Fruit fly (Drosophila melanogaster) whole organism, prepupa: Measurements from ENCODE around the gene trol.

Experiments
- CG11294 ChIP-seq: fragments of 200-800 bp; sonication (Bioruptor generic); IDR thresholded peaks from 2 replicates; pipeline ENCODE4 v1.3.6; 2022; ENCODE audit warnings: missing biosample characterization, missing genetic modification characterization
- CG11762 ChIP-seq: fragments of 200-800 bp; sonication (Bioruptor generic); optimal IDR thresholded peaks from 3 replicates; lab custom pipeline; 2016; ENCODE audit warnings: missing biosample characterization, missing genetic modification characterization; ENCODE audit not compliant: insufficient read depth
- CG15336 ChIP-seq: fragments of 200-800 bp; sonication (Bioruptor generic); IDR thresholded peaks from 2 replicates; pipeline ENCODE4 v1.3.6; 2022; ENCODE audit warnings: missing biosample characterization, missing genetic modification characterization
- CG1621 ChIP-seq: fragments of 200-800 bp; sonication (Bioruptor generic); optimal IDR thresholded peaks from 3 replicates; lab custom pipeline; 2018; ENCODE audit warnings: missing biosample characterization, mild to moderate bottlenecking, missing genetic modification characterization
- CG16779 ChIP-seq: fragments of 200-800 bp; sonication (Bioruptor generic); optimal IDR thresholded peaks from 3 replicates; lab custom pipeline; 2017; ENCODE audit warnings: missing biosample characterization, mild to moderate bottlenecking, missing genetic modification characterization
- CG31627 ChIP-seq: fragments of 200-800 bp; sonication (Bioruptor generic); optimal IDR thresholded peaks from 3 replicates; lab custom pipeline; 2016; ENCODE audit warnings: missing biosample characterization, missing genetic modification characterization
- CG32006 ChIP-seq: fragments of 200-800 bp; sonication (Bioruptor generic); optimal IDR thresholded peaks from 3 replicates; lab custom pipeline; 2017; ENCODE audit warnings: missing biosample characterization, mild to moderate bottlenecking, missing genetic modification characterization
- CG34406 ChIP-seq: fragments of 200-800 bp; sonication (Bioruptor generic); optimal IDR thresholded peaks from 3 replicates; lab custom pipeline; 2016; ENCODE audit warnings: missing biosample characterization, missing genetic modification characterization
- CG3919 ChIP-seq: fragments of 200-800 bp; sonication (Bioruptor generic); optimal IDR thresholded peaks from 3 replicates; lab custom pipeline; 2016; ENCODE audit warnings: missing biosample characterization, missing genetic modification characterization
- CG4318 ChIP-seq: fragments of 200-800 bp; sonication (Bioruptor generic); optimal IDR thresholded peaks from 3 replicates; lab custom pipeline; 2017; ENCODE audit warnings: missing biosample characterization, mild to moderate bottlenecking, missing genetic modification characterization
- CG6276 ChIP-seq: fragments of 200-800 bp; sonication (Bioruptor generic); optimal IDR thresholded peaks from 2 replicates; lab custom pipeline; 2017; ENCODE audit warnings: missing biosample characterization, mild to moderate bottlenecking, missing genetic modification characterization
- CG6792 ChIP-seq: fragments of 200-800 bp; sonication (Bioruptor generic); optimal IDR thresholded peaks from 3 replicates; lab custom pipeline; 2016; ENCODE audit warnings: missing biosample characterization, missing genetic modification characterization
- CG6808 ChIP-seq: fragments of 200-800 bp; sonication (Bioruptor generic); optimal IDR thresholded peaks from 3 replicates; lab custom pipeline; 2017; ENCODE audit warnings: missing biosample characterization, missing genetic modification characterization, mild to moderate bottlenecking, moderate library complexity, missing genetic modification reagents
- CG7368 ChIP-seq: fragments of 200-800 bp; sonication (Bioruptor generic); optimal IDR thresholded peaks from 3 replicates; lab custom pipeline; 2016; ENCODE audit warnings: missing biosample characterization, missing genetic modification characterization
- CG8119 ChIP-seq: fragments of 200-800 bp; sonication (Bioruptor generic); IDR thresholded peaks from 3 replicates; pipeline ENCODE4 v1.3.6; 2022; ENCODE audit warnings: missing biosample characterization, missing genetic modification characterization
- CG8632 ChIP-seq: fragments of 200-800 bp; sonication (Bioruptor generic); optimal IDR thresholded peaks from 3 replicates; lab custom pipeline; 2016; ENCODE audit warnings: missing biosample characterization, missing genetic modification characterization
- CG9139 ChIP-seq: fragments of 200-800 bp; sonication (Bioruptor generic); optimal IDR thresholded peaks from 3 replicates; lab custom pipeline; 2017; ENCODE audit warnings: missing biosample characterization, mild to moderate bottlenecking, missing genetic modification characterization
- Eip75B ChIP-seq: fragments of 200-800 bp; sonication (Bioruptor generic); optimal IDR thresholded peaks from 3 replicates; lab custom pipeline; 2016; ENCODE audit warnings: missing biosample characterization, missing genetic modification characterization
- Eip93F ChIP-seq: fragments of 200-800 bp; sonication (Bioruptor generic); optimal IDR thresholded peaks from 2 replicates; lab custom pipeline; 2016; ENCODE audit warnings: missing biosample characterization, mild to moderate bottlenecking, missing genetic modification characterization
- Ets21C ChIP-seq: fragments of 200-800 bp; sonication (Bioruptor generic); optimal IDR thresholded peaks from 3 replicates; lab custom pipeline; 2016; ENCODE audit warnings: missing biosample characterization, missing genetic modification characterization
- Ets96B ChIP-seq: fragments of 200-800 bp; optimal IDR thresholded peaks from 2 replicates; lab custom pipeline; 2019; ENCODE audit warnings: missing biosample characterization, mild to moderate bottlenecking, missing genetic modification characterization, moderate library complexity
- Gug ChIP-seq: fragments of 200-800 bp; sonication (Bioruptor generic); IDR thresholded peaks from 2 replicates; pipeline ENCODE4 v1.3.6; 2022; ENCODE audit warnings: missing biosample characterization, missing genetic modification characterization
- Hr4 ChIP-seq: fragments of 200-800 bp; sonication (Bioruptor generic); optimal IDR thresholded peaks from 3 replicates; lab custom pipeline; 2016; ENCODE audit warnings: missing biosample characterization, missing genetic modification characterization
- Lpt ChIP-seq: fragments of 200-800 bp; sonication (Bioruptor generic); optimal IDR thresholded peaks from 3 replicates; lab custom pipeline; 2016; ENCODE audit warnings: missing biosample characterization, missing genetic modification characterization
- Met ChIP-seq: fragments of 200-800 bp; sonication (Bioruptor generic); optimal IDR thresholded peaks from 3 replicates; lab custom pipeline; 2016; ENCODE audit warnings: missing biosample characterization, missing genetic modification characterization
- OdsH ChIP-seq: fragments of 200-800 bp; sonication (Bioruptor generic); optimal IDR thresholded peaks from 3 replicates; lab custom pipeline; 2016; ENCODE audit warnings: missing biosample characterization, missing genetic modification characterization
- Sox14 ChIP-seq: fragments of 200-800 bp; sonication (Bioruptor generic); optimal IDR thresholded peaks from 3 replicates; lab custom pipeline; 2016; ENCODE audit warnings: missing biosample characterization, missing genetic modification characterization
- acj6 ChIP-seq: fragments of 200-800 bp; sonication (Bioruptor generic); optimal IDR thresholded peaks from 3 replicates; lab custom pipeline; 2016; ENCODE audit warnings: missing biosample characterization, missing genetic modification characterization
- cyc ChIP-seq: fragments of 200-800 bp; sonication (Bioruptor generic); optimal IDR thresholded peaks from 3 replicates; lab custom pipeline; 2016; ENCODE audit warnings: missing biosample characterization, missing genetic modification characterization
- dac ChIP-seq: fragments of 200-800 bp; sonication (Bioruptor generic); optimal IDR thresholded peaks from 2 replicates; lab custom pipeline; 2017; ENCODE audit warnings: missing biosample characterization, mild to moderate bottlenecking, missing genetic modification characterization
- eg ChIP-seq: fragments of 200-800 bp; sonication (Bioruptor generic); IDR thresholded peaks from 3 replicates; pipeline ENCODE4 v1.3.6; 2022; ENCODE audit warnings: missing biosample characterization, missing genetic modification characterization
- fd59A ChIP-seq: fragments of 200-800 bp; sonication (Bioruptor generic); optimal IDR thresholded peaks from 2 replicates; lab custom pipeline; 2017; ENCODE audit warnings: missing biosample characterization, mild to moderate bottlenecking, missing genetic modification characterization, missing genetic modification reagents
- lz ChIP-seq: fragments of 200-800 bp; sonication (Bioruptor generic); optimal IDR thresholded peaks from 3 replicates; lab custom pipeline; 2016; ENCODE audit warnings: missing biosample characterization, missing genetic modification characterization
- net ChIP-seq: fragments of 200-800 bp; sonication (Bioruptor generic); optimal IDR thresholded peaks from 3 replicates; lab custom pipeline; 2016; ENCODE audit warnings: missing biosample characterization, missing genetic modification characterization
- pdm3 ChIP-seq: fragments of 200-800 bp; sonication (Bioruptor generic); optimal IDR thresholded peaks from 3 replicates; lab custom pipeline; 2016; ENCODE audit warnings: missing biosample characterization, missing genetic modification characterization
- ss ChIP-seq, 2 experiments: fragments of 200-800 bp; sonication (Bioruptor generic); optimal IDR thresholded peaks; 2 replicates in 1 of 2; 3 replicates in 1 of 2; lab custom pipeline; 2017 to 2018; ENCODE audit warnings: mild to moderate bottlenecking in 2 of 2, missing biosample characterization in 2 of 2, missing genetic modification characterization in 2 of 2, moderate library complexity in 1 of 2
- svp ChIP-seq: fragments of 200-800 bp; sonication (Bioruptor generic); peaks from one replicate; lab custom pipeline; 2016; ENCODE audit warnings: missing biosample characterization, missing genetic modification characterization
- topi ChIP-seq: fragments of 200-800 bp; sonication (Bioruptor generic); optimal IDR thresholded peaks from 3 replicates; lab custom pipeline; 2016; ENCODE audit warnings: missing biosample characterization, missing genetic modification characterization
- vri ChIP-seq: fragments of 200-800 bp; sonication (Bioruptor generic); optimal IDR thresholded peaks from 3 replicates; lab custom pipeline; 2016; ENCODE audit warnings: missing biosample characterization, mild to moderate bottlenecking, missing genetic modification characterization

trol gene

DNA sequence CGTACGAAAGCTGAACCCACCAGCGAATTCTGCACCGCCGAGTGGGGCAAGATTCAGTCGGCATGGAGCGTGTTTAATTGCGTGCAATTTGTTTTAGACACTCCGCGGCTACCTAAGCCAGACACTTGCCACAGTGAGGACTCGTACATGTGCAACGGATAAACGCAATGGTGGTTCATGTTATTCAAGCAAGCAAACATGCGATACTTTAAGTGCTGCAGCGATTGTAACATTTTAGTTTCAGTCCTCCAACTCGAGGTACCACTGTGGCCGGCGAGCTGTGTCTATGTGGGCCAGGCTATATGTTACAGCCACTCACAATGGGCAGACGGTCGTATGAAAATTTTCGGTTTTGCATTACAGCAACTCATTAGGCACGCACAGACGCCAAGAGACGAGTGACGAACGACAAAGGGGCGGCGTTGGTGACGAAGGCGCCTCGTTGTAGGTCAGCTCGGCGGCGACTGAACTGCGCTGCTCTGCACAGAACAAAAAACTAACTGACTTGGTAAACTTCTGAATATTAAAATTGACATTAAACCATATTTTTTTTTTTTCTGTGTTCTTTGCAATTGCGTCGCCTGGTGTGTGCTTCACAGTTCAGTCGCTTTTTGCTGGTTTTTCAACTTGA lies 11.3 kb downstream of the trol start (continued):
- peak; percentile 80 for TF ChIP-seq CG3919
- peak; percentile 28 for TF ChIP-seq CG6792 (GFP tag; lab: Kevin White, UChicago)
- peak; percentile 81 for TF ChIP-seq CG8119 (GFP tag; lab: Robert Waterston, UW)
- TF ChIP-seq Lpt (GFP tag; lab: Kevin White, UChicago): peak; percentile 62
- peak; percentile 49 for TF ChIP-seq fd59A
- TF ChIP-seq CG4318: peak; percentile 78
- TF ChIP-seq eg (GFP tag; lab: Robert Waterston, UW): peak; percentile 94
- TF ChIP-seq CG31627 (GFP tag; lab: Kevin White, UChicago): peak; percentile 52
- no peak for TF ChIP-seq CG16779 (tag; lab: Kevin White, UChicago)
- peak; percentile 51 for TF ChIP-seq acj6
- TF ChIP-seq CG6808 (GFP tag; lab: Kevin White, UChicago): peak; percentile 48
- TF ChIP-seq Sox14 (GFP tag; lab: Kevin White, UChicago): peak; percentile 59
- peak; percentile 3 for TF ChIP-seq Ets21C (GFP tag; lab: Kevin White, UChicago)
- peak; percentile 46 for TF ChIP-seq cyc
- peak; percentile 53 to 71 for TF ChIP-seq ss (GFP tag; optimal IDR thresholded peaks at IDR 0.05; lab: Kevin White, UChicago)
- peak; percentile 83 for TF ChIP-seq Gug (GFP tag; lab: Robert Waterston, UW)
- TF ChIP-seq OdsH (GFP tag; lab: Kevin White, UChicago): peak; percentile 72
- TF ChIP-seq CG11294: peak; percentile 82
- TF ChIP-seq net: peak; percentile 80
- TF ChIP-seq CG6276 (GFP tag; lab: Kevin White, UChicago): peak; percentile 82
- TF ChIP-seq CG9139 (GFP tag; lab: Kevin White, UChicago): peak; percentile 17
- TF ChIP-seq Hr4 (GFP tag; lab: Kevin White, UChicago): peak; percentile 81
- peak; percentile 6 for TF ChIP-seq CG8632 (GFP tag; lab: Kevin White, UChicago)
- peak; percentile 88 for TF ChIP-seq CG32006 (GFP tag; lab: Kevin White, UChicago)
- TF ChIP-seq CG11762 (GFP tag; lab: Kevin White, UChicago): peak; percentile 17
- no peak for TF ChIP-seq vri
- TF ChIP-seq Met: peak; percentile 29
- TF ChIP-seq Ets96B (tag; lab: Kevin White, UChicago): peak; percentile 54
- peak; percentile 78 for TF ChIP-seq dac (GFP tag; lab: Kevin White, UChicago)
- TF ChIP-seq topi (GFP tag; lab: Kevin White, UChicago): peak; percentile 23
- peak; percentile 39 for TF ChIP-seq lz
- TF ChIP-seq CG34406 (GFP tag; lab: Kevin White, UChicago): peak; percentile 16
- TF ChIP-seq pdm3: peak; percentile 79
- TF ChIP-seq Eip75B (GFP tag; lab: Kevin White, UChicago): peak; percentile 42
- TF ChIP-seq CG1621 (tag; lab: Kevin White, UChicago): peak; percentile 55
- peak; percentile 90 for TF ChIP-seq CG15336 (GFP tag; lab: Robert Waterston, UW)
- TF ChIP-seq, all 60 proteins: peak for 53

DNA sequence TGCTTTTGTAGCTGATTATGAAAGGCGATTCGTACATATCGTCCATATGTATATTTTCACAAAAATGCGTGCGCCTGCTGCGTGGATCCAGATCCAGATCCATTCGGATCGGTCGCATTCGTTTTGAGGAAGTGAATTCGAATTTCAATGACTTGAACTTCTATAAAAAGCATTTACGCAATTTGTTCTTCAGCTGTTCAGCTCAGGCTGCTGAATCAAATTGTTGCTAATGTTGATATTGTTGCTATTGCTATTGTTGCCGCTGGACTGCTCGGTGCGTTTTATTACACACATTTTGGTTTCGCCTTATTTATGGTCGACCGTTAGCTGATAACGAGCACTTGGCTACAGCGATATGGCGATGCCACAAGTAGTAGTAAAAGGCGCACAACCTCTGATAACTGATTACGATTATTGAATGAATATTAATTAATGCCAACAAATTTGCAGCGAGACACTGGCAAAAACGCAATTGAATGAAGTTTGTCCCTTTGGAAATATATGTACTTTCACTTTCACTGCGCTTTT lies 13.9 kb downstream of the trol start:
- TF ChIP-seq CG34406 (GFP tag; lab: Kevin White, UChicago): no peak
- TF ChIP-seq svp (GFP tag; lab: Kevin White, UChicago): peak; percentile 64
- TF ChIP-seq CG4318: no peak
- TF ChIP-seq Sox14 (GFP tag; lab: Kevin White, UChicago): no peak
- no peak for TF ChIP-seq CG6792 (GFP tag; lab: Kevin White, UChicago)
- TF ChIP-seq Eip93F (GFP tag; lab: Kevin White, UChicago): no peak
- no peak for TF ChIP-seq CG7368
- TF ChIP-seq Gug (GFP tag; lab: Robert Waterston, UW): no peak
- TF ChIP-seq, all 60 proteins: peak for 1
